Worm (Caenorhabditis elegans) whole organism, L2 larva: ENCODE data around the gene aman-1.

Experiments
- C34F6.9 ChIP-seq: fragments of 150-350 bp; optimal IDR thresholded peaks from 2 replicates; lab custom pipeline; 2014; ENCODE audit warnings: missing biosample characterization, missing genetic modification characterization
- F13H6.1 ChIP-seq: sonication (generic microtip); optimal IDR thresholded peaks from 2 replicates; lab custom pipeline; 2016; ENCODE audit warnings: missing genetic modification characterization, missing compliant biosample characterization
- Y55F3AM.14 ChIP-seq: fragments of 200-800 bp; sonication (Bioruptor generic); optimal IDR thresholded peaks from 2 replicates; lab custom pipeline; 2018; ENCODE audit warnings: mild to moderate bottlenecking, missing genetic modification characterization, missing compliant biosample characterization
- ZK546.5 ChIP-seq: sonication (generic microtip); optimal IDR thresholded peaks from 2 replicates; lab custom pipeline; 2017; ENCODE audit warnings: missing biosample characterization, missing genetic modification characterization
- alr-1 ChIP-seq: fragments of 150-350 bp; optimal IDR thresholded peaks from 2 replicates; lab custom pipeline; 2014; ENCODE audit warnings: missing biosample characterization, missing genetic modification characterization
- aly-2 ChIP-seq: fragments of 150-350 bp; optimal IDR thresholded peaks from 2 replicates; lab custom pipeline; 2014; ENCODE audit warnings: missing biosample characterization, missing genetic modification characterization
- blmp-1 ChIP-seq: sonication (generic microtip); optimal IDR thresholded peaks from 2 replicates; lab custom pipeline; 2017; ENCODE audit warnings: missing genetic modification characterization, mild to moderate bottlenecking, missing compliant biosample characterization, antibody characterized with exemption, moderate library complexity; ENCODE audit not compliant: insufficient read depth
- ceh-16 ChIP-seq: fragments of 150-350 bp; optimal IDR thresholded peaks from 2 replicates; lab custom pipeline; 2014; ENCODE audit warnings: missing biosample characterization, missing genetic modification characterization
- ceh-82 ChIP-seq: fragments of 150-350 bp; optimal IDR thresholded peaks from 2 replicates; lab custom pipeline; 2014; ENCODE audit warnings: missing biosample characterization, missing genetic modification characterization
- egl-27 ChIP-seq: sonication (generic microtip); optimal IDR thresholded peaks from 3 replicates; lab custom pipeline; 2017; ENCODE audit warnings: missing biosample characterization, missing genetic modification reagents, missing genetic modification characterization
- elt-3 ChIP-seq: sonication (generic microtip); optimal IDR thresholded peaks from 2 replicates; lab custom pipeline; 2017; ENCODE audit warnings: missing biosample characterization, missing genetic modification characterization
- fos-1 ChIP-seq: fragments of 150-350 bp; optimal IDR thresholded peaks from 2 replicates; lab custom pipeline; 2014; ENCODE audit warnings: missing biosample characterization, missing genetic modification characterization
- gmeb-1 ChIP-seq: fragments of 150-350 bp; optimal IDR thresholded peaks from 2 replicates; lab custom pipeline; 2014; ENCODE audit warnings: missing biosample characterization, missing genetic modification characterization
- lin-11 ChIP-seq: fragments of 150-350 bp; sonication (generic microtip); optimal IDR thresholded peaks from 2 replicates; lab custom pipeline; 2014; ENCODE audit warnings: missing biosample characterization, missing genetic modification characterization, inconsistent platforms, mixed read lengths
- lin-13 ChIP-seq: fragments of 150-350 bp; optimal IDR thresholded peaks from 2 replicates; lab custom pipeline; 2014; ENCODE audit warnings: missing biosample characterization, missing genetic modification reagents, missing genetic modification characterization
- lin-39 ChIP-seq: fragments of 150-350 bp; optimal IDR thresholded peaks from 2 replicates; lab custom pipeline; 2014; ENCODE audit warnings: missing biosample characterization, missing genetic modification reagents, missing genetic modification characterization
- mab-5 ChIP-seq: fragments of 150-350 bp; optimal IDR thresholded peaks from 2 replicates; lab custom pipeline; 2014; ENCODE audit warnings: missing biosample characterization, missing genetic modification characterization
- mdl-1 ChIP-seq, 2 experiments: fragments of 150-350 bp in 1 of 2; sonication (generic microtip) in 1 of 2; optimal IDR thresholded peaks; 2 replicates each; lab custom pipeline; 2017; ENCODE audit warnings: missing biosample characterization in 2 of 2, missing genetic modification characterization in 2 of 2
- nhr-10 ChIP-seq: sonication (generic microtip); optimal IDR thresholded peaks from 2 replicates; lab custom pipeline; 2017; ENCODE audit warnings: missing biosample characterization, missing genetic modification characterization
- nhr-11 ChIP-seq: fragments of 150-350 bp; optimal IDR thresholded peaks from 2 replicates; lab custom pipeline; 2014; ENCODE audit warnings: missing biosample characterization, missing genetic modification characterization
- nhr-12 ChIP-seq: fragments of 150-350 bp; optimal IDR thresholded peaks from 2 replicates; lab custom pipeline; 2014; ENCODE audit warnings: missing biosample characterization, missing genetic modification characterization
- nhr-129 ChIP-seq: fragments of 150-350 bp; optimal IDR thresholded peaks from 2 replicates; lab custom pipeline; 2014; ENCODE audit warnings: missing biosample characterization, missing genetic modification characterization
- nhr-6 ChIP-seq: fragments of 150-350 bp; optimal IDR thresholded peaks from 2 replicates; lab custom pipeline; 2014; ENCODE audit warnings: missing biosample characterization, missing genetic modification characterization
- nhr-77 ChIP-seq: fragments of 150-350 bp; optimal IDR thresholded peaks from 2 replicates; lab custom pipeline; 2014; ENCODE audit warnings: missing biosample characterization, missing genetic modification characterization
- sem-4 ChIP-seq: fragments of 150-350 bp; optimal IDR thresholded peaks from 2 replicates; lab custom pipeline; 2014; ENCODE audit warnings: missing biosample characterization, missing genetic modification reagents, missing genetic modification characterization
- skn-1 ChIP-seq: sonication (generic microtip); optimal IDR thresholded peaks from 2 replicates; lab custom pipeline; 2017; ENCODE audit warnings: missing biosample characterization, missing genetic modification characterization
- snpc-4 ChIP-seq: fragments of 150-350 bp; optimal IDR thresholded peaks from 2 replicates; lab custom pipeline; 2014; ENCODE audit warnings: missing biosample characterization, missing genetic modification characterization
- unc-39 ChIP-seq: fragments of 150-350 bp; optimal IDR thresholded peaks from 2 replicates; lab custom pipeline; 2014; ENCODE audit warnings: missing biosample characterization, missing genetic modification characterization
- unc-55 ChIP-seq: fragments of 150-350 bp; sonication (generic microtip); optimal IDR thresholded peaks from 3 replicates; lab custom pipeline; 2014; ENCODE audit warnings: missing biosample characterization, missing genetic modification reagents, missing genetic modification characterization
- unc-62 ChIP-seq: fragments of 150-350 bp; optimal IDR thresholded peaks from 2 replicates; lab custom pipeline; 2014; ENCODE audit warnings: missing biosample characterization, missing genetic modification reagents, missing genetic modification characterization
- zag-1 ChIP-seq: fragments of 150-350 bp; optimal IDR thresholded peaks from 2 replicates; lab custom pipeline; 2014; ENCODE audit warnings: missing biosample characterization, missing genetic modification characterization
- ztf-1 ChIP-seq: fragments of 200-800 bp; sonication (Bioruptor generic); conservative IDR thresholded peaks from 2 replicates; pipeline ENCODE4 v1.3.6; 2022; ENCODE audit warnings: missing genetic modification characterization, missing compliant biosample characterization
- ztf-11 ChIP-seq: sonication (generic microtip); optimal IDR thresholded peaks from 2 replicates; lab custom pipeline; 2017; ENCODE audit warnings: missing biosample characterization, missing genetic modification characterization
- ztf-4 ChIP-seq: fragments of 150-350 bp; optimal IDR thresholded peaks from 2 replicates; lab custom pipeline; 2014; ENCODE audit warnings: missing biosample characterization, missing genetic modification characterization

The aman-1 gene

DNA sequence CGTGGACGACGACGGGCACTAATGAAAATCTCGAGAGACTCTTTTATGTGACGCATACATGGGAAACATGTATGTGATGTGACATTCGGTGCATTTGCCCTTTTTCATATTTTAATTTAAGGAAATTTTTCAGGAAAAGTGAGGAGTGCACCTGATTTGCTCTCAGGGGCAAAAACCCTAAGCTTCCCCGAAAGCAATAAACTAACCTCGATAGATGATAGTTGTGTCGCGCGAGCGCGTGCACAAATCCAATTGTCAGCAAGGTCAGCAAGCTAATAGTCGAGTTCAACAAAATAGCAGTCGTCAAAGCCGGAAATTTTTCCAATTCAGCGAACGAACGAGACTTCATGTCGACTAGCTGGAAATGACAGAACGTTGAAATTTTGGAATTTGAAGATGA lies 14.8 kb upstream of the aman-1 start:
- TF ChIP-seq C34F6.9 (tag; lab: Kevin White, UChicago) (peak; percentile 8), lin-39 (tag; lab: Kevin White, UChicago) (no peak), ZK546.5 (no peak), unc-39 (tag; lab: Kevin White, UChicago) (no peak), unc-62 (GFP tag; lab: Kevin White, UChicago) (no peak), nhr-10 (no peak)

DNA sequence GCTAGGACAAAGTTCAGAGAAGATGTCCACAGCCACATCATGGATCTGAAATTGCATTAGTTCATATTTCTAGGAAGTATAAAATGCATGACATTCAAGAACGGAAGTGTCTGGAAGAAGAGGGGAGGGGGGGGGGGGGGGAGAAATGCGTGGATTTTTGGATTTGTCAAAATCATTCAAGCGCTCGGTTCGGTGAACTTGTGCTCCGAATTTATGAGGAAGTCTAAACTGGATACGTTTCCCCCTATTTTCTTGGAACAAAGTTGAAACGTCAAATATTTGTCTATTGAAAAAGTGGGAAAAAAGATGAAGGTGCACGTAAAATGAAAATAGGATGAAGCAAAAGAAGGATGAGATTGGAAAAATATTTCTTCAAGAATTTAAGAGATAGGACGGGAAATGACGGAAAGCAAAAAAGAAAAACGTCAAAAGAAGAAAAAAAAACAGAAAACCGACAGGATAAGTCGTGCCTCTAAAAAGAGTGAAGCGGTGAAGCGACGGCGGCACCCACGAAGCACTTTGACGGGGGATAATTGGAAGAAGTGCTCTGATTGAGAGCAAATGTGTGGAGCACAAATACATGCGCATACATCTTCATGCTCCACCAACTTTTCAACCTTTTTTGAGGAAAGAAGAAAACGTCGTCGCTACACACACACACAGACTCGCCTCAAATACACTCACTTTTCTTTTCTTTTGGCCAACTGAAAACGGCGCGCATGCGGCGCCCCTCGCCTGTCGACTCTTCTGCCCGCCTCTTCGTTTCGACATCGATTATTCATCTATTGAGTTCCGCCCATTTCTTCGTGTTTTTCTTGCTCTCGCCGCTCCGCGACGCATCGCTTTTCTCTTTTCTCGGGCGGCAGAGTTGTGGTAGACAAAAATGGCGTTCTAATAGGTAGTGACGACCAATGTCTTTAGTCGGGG lies 12.0 kb upstream of the aman-1 start, which contains the start of gene F55D10.4:
TSS of gene F55D10.4 (minus strand) at position 51 of the 927 bp plus-strand sequence.
- TF ChIP-seq C34F6.9 (tag; lab: Kevin White, UChicago) (peak; percentile 23), fos-1 (tag; lab: Kevin White, UChicago) (no peak), unc-55 (peak; percentile 7), zag-1 (tag; lab: Kevin White, UChicago) (peak; percentile 12)
- TF ChIP-seq, all 48 proteins: peak for 3

ce11 chrX:4727388-4727787 lies 5.5 kb upstream of the aman-1 start, which contains the start of gene acc-3:
Gene acc-3, minus strand, starts transcription at chrX:4727488.
- TF ChIP-seq lin-13 (GFP tag; lab: Kevin White, UChicago) (no peak), gmeb-1 (no peak), ztf-11 (tag; lab: Kevin White, UChicago) (no peak), F13H6.1 (tag; lab: Kevin White, UChicago) (no peak), skn-1 (tag; lab: Kevin White, UChicago) (no peak), elt-3 (tag; lab: Kevin White, UChicago) (no peak), blmp-1 (tag; lab: Kevin White, UChicago) (no peak), fos-1 (tag; lab: Kevin White, UChicago) (no peak), Y55F3AM.14 (no peak), sem-4 (tag; lab: Kevin White, UChicago) (no peak), ceh-16 (no peak), unc-55 (no peak), aly-2 (tag; lab: Kevin White, UChicago) (no peak)

DNA sequence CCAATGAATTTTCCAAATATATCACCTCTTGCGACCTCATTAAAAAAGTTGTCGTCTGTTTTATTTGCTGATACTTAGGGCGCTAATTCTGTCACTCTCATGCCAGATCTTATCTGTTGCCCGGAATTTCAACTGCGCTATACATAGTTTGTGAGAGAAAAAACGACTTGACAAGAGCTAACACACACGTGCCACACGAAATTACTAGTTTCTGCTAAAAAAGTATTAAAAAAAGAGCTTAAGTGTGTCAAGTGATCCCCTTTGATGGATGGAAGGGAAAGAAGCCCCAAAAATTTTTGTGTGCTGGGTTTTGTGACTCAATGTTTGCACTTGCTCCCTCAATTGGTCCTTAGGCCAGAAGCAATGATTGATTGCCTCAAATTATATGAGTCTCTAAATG lies 7.7 kb downstream of the aman-1 start:
- TF ChIP-seq blmp-1 (tag; lab: Kevin White, UChicago), result no peak
- TF ChIP-seq mab-5 (tag; lab: Kevin White, UChicago), result peak; percentile 47
- peak in 1 of 2 experiments; percentile 54 for TF ChIP-seq mdl-1 (tag; optimal IDR thresholded peaks at IDR 0.05; lab: Kevin White, UChicago)

- TF ChIP-seq nhr-12 (tag; lab: Kevin White, UChicago) (no peak), mab-5 (tag; lab: Kevin White, UChicago) (peak; percentile 63), C34F6.9 (tag; lab: Kevin White, UChicago) (peak; percentile 1), F13H6.1 (tag; lab: Kevin White, UChicago) (no peak), alr-1 (tag; lab: Kevin White, UChicago) (no peak), unc-55 (peak; percentile 1)
These were observed 9.4 kb downstream of the aman-1 start for ce11 chrX:4742285-4742684.

- TF ChIP-seq nhr-12 (tag; lab: Kevin White, UChicago), result no peak
These were observed 11.1 kb downstream of the aman-1 start for ce11 chrX:4744037-4744436.

- TF ChIP-seq fos-1 (tag; lab: Kevin White, UChicago) (peak; percentile 83), ztf-11 (tag; lab: Kevin White, UChicago) (no peak)
These were observed 16.2 kb downstream of the aman-1 start, which contains the start of gene lon-2 for ce11 chrX:4749080-4749479. Gene lon-2, minus strand, starts transcription at chrX:4749083.

ce11 chrX:4754725-4755124 lies 21.8 kb downstream of the aman-1 start, which contains the start of gene C39E6.2:
Gene C39E6.2, minus strand, starts transcription at chrX:4755118.
- TF ChIP-seq nhr-12 (tag; lab: Kevin White, UChicago), result no peak
- TF ChIP-seq egl-27 (tag; lab: Kevin White, UChicago), result no peak
- no peak for TF ChIP-seq nhr-6 (tag; lab: Kevin White, UChicago)
- no peak for TF ChIP-seq ztf-1
- no peak for TF ChIP-seq lin-13 (GFP tag; lab: Kevin White, UChicago)
- TF ChIP-seq zag-1 (tag; lab: Kevin White, UChicago), result no peak
- no peak for TF ChIP-seq nhr-77 (tag; lab: Kevin White, UChicago)
- TF ChIP-seq ceh-82 (tag; lab: Kevin White, UChicago), result no peak
- no peak for TF ChIP-seq lin-11 (tag; lab: Kevin White, UChicago)
- no peak for TF ChIP-seq ztf-4
- no peak for TF ChIP-seq unc-62 (GFP tag; lab: Kevin White, UChicago)
- TF ChIP-seq snpc-4, result no peak
- no peak for TF ChIP-seq nhr-129 (tag; lab: Kevin White, UChicago)
- TF ChIP-seq nhr-10, result no peak
- TF ChIP-seq alr-1 (tag; lab: Kevin White, UChicago), result no peak
- no peak for TF ChIP-seq Y55F3AM.14
- TF ChIP-seq nhr-11, result no peak
- TF ChIP-seq, all 48 proteins: peak for 0
